Fruit fly (Drosophila melanogaster): ENCODE data around the gene LSm-4.

Gene LSm-4

DNA sequence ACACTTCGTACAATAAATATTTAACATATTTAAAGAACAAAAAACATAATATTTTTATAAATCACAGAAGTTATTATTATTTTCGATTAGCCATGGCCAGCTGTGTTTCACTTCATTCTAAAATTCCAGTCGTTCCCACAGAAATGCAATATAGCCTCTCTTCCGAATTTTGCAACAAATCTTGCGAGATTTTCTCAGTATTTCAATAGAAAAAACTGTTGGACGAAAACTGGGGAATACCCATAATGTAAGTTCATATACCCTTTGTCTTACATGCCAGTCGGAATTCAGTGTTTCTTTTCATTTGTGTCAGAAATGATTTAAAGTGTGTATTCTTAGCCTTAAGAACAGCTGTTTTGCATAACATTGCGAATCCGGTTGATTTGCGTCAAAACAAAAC lies 48.5 kb downstream of the LSm-4 start, which contains the start of the genes CtsL4 and ClpP (continued):
- TF ChIP-seq CG12744 (GFP tag; optimal IDR thresholded peaks at IDR 0.05) (no peak), CG30431 (GFP tag; optimal IDR thresholded peaks at IDR 0.05) (no peak), CG15479 (GFP tag; optimal IDR thresholded peaks at IDR 0.05) (peak; percentile 76), stc (GFP tag; IDR thresholded peaks at IDR 0.05) (0 out of 2 replicates have a peak, but pooled peaks have one; percentile 23), sc (optimal IDR thresholded peaks at IDR 0.05) (no peak), sc (GFP tag; optimal IDR thresholded peaks at IDR 0.05) (peak; percentile 2), dm (GFP tag; optimal IDR thresholded peaks at IDR 0.05) (no peak), CG1603 (tag; optimal IDR thresholded peaks at IDR 0.05) (peak; percentile 100), CG12071 (GFP tag; optimal IDR thresholded peaks at IDR 0.05) (no peak), repo (GFP tag; optimal IDR thresholded peaks at IDR 0.05) (no peak), CG16779 (GFP tag; IDR thresholded peaks at IDR 0.05) (no peak), pb (GFP tag; optimal IDR thresholded peaks at IDR 0.05) (no peak), CG14667 (GFP tag; IDR thresholded peaks at IDR 0.05) (peak; percentile 85), Neu2 (GFP tag; optimal IDR thresholded peaks at IDR 0.05; ENCODE audit: borderline replicate concordance) (no peak), HmgZ (tag; optimal IDR thresholded peaks at IDR 0.05) (peak; percentile 72), CG9437 (GFP tag; optimal IDR thresholded peaks at IDR 0.05) (peak; percentile 36), Dek (tag; optimal IDR thresholded peaks at IDR 0.05) (peak; percentile 33), B-H2 (GFP tag; optimal IDR thresholded peaks at IDR 0.05) (peak; percentile 55), tna (GFP tag; IDR thresholded peaks at IDR 0.05; ENCODE audit: partially characterized antibody) (no peak), Ada2b (GFP tag; IDR thresholded peaks at IDR 0.05) (peak; percentile 37), CG18764 (GFP tag; optimal IDR thresholded peaks at IDR 0.05) (peak; percentile 17), Dip2 (GFP tag; IDR thresholded peaks at IDR 0.05) (no peak), CG17186 (GFP tag; optimal IDR thresholded peaks at IDR 0.05) (no peak), CG10979 (tag; optimal IDR thresholded peaks at IDR 0.05) (peak; percentile 28), CG13894 (tag; optimal IDR thresholded peaks at IDR 0.05) (no peak), slp2 (GFP tag; optimal IDR thresholded peaks at IDR 0.05) (no peak), az2 (GFP tag; optimal IDR thresholded peaks at IDR 0.05) (peak; percentile 52), CG32767 (GFP tag; IDR thresholded peaks at IDR 0.05) (peak; percentile 66; the same call in 1 of the 2 replicates), CG8089 (GFP tag; optimal IDR thresholded peaks at IDR 0.05) (peak; percentile 17), sim (GFP tag; IDR thresholded peaks at IDR 0.05) (no peak), slbo (GFP tag; IDR thresholded peaks at IDR 0.05) (peak; percentile 76), CG17829 (tag; optimal IDR thresholded peaks at IDR 0.05) (peak; percentile 66), sima (GFP tag; optimal IDR thresholded peaks at IDR 0.05) (no peak), CG34376 (GFP tag; optimal IDR thresholded peaks at IDR 0.05) (peak; percentile 3), CG17361 (GFP tag; IDR thresholded peaks at IDR 0.05) (peak; percentile 76; the same call in 2 of the 3 replicates), CG3163 (GFP tag; optimal IDR thresholded peaks at IDR 0.05) (no peak), CG15269 (tag; optimal IDR thresholded peaks at IDR 0.05) (no peak), CG31365 (tag; optimal IDR thresholded peaks at IDR 0.05) (no peak), Chrac-16 (GFP tag; optimal IDR thresholded peaks at IDR 0.05) (peak; percentile 52), aop (GFP tag; IDR thresholded peaks at IDR 0.05) (no peak), ems (GFP tag; optimal IDR thresholded peaks at IDR 0.05) (no peak), Oli (tag; optimal IDR thresholded peaks at IDR 0.05) (peak; percentile 45), Dll (GFP tag; IDR thresholded peaks at IDR 0.05; ENCODE audit: partially characterized antibody) (no peak), CG18262 (tag; optimal IDR thresholded peaks at IDR 0.05) (peak; percentile 57), Gug (GFP tag; IDR thresholded peaks at IDR 0.05) (peak; percentile 47; the same call in 2 of the 4 replicates), Nf-YA (GFP tag; IDR thresholded peaks at IDR 0.05) (no peak), CoRest (tag; optimal IDR thresholded peaks at IDR 0.05) (peak; percentile 75), CG3847 (GFP tag; IDR thresholded peaks at IDR 0.05) (peak; percentile 36; the same call in 1 of the 2 replicates), CG13424 (tag; optimal IDR thresholded peaks at IDR 0.05) (peak; percentile 50), usp (GFP tag; optimal IDR thresholded peaks at IDR 0.05) (no peak), sob (GFP tag; IDR thresholded peaks at IDR 0.05) (no peak), sr (GFP tag; IDR thresholded peaks at IDR 0.05) (no peak)

All from whole organism, embryonic.